Fruit fly (Drosophila melanogaster) whole organism, wandering third instar larva: Measurements from ENCODE around the gene Ssdp.

Experiments
- dmrt93B ChIP-seq: fragments of 200-800 bp; sonication (Bioruptor generic); optimal IDR thresholded peaks from 2 replicates; lab custom pipeline; 2018; ENCODE audit warnings: missing biosample characterization, mild to moderate bottlenecking, missing genetic modification characterization
- h ChIP-seq: fragments of 200-800 bp; sonication (Bioruptor generic); optimal IDR thresholded peaks from 3 replicates; lab custom pipeline; 2016; ENCODE audit warnings: missing biosample characterization, mild to moderate bottlenecking, missing genetic modification characterization
- psq ChIP-seq: fragments of 200-800 bp; sonication (Bioruptor generic); optimal IDR thresholded peaks from 3 replicates; lab custom pipeline; 2017; ENCODE audit warnings: missing biosample characterization, mild to moderate bottlenecking, missing genetic modification characterization, moderate library complexity

DNA sequence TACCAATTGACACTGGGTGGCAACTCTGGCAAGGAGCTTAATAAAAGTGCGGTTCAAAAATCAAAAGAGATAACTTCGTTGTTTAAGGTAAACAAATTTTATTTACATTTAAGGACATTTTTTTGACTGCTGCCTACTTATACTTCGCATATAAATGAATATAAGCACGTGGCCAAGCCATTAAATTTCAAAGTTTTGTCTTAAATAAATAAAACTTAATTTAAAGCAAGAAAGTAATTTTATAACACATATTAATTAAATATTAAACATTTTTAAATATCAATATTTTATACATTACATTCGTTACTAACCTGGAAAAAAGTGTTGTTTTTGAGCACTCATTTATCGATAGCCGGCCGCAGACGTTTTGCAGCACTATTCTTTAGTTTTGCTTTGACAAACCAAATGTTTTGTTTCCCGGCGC is 10.7 kb downstream of the Ssdp start, which contains the start of the genes CG12321 and MED17:
- TF ChIP-seq h (GFP tag; lab: Kevin White, UChicago) (peak; percentile 61), dmrt93B (GFP tag; lab: Kevin White, UChicago) (peak; percentile 88), psq (GFP tag; lab: Kevin White, UChicago) (peak; percentile 90)
